Worm (Caenorhabditis elegans): ENCODE data around the gene hacl-1.

hacl-1 gene

DNA sequence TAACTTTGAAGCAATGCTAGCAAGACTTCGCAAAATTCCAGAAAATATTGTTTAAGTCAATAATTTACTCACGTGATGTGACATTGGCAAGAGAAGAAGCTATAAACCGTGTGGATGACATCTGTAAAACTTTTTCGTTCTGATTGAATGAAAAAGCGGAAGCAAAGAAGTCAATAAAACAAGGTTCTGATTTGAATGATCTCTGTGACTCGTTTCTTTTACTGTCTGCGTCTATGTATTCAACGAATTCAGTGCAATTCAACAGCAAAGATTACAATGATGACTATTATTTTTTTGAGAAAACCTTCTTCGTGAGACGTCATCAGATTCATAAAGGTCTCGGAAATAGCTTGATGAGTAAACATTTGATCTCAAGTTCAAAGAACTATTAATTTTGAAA is at the start of gene hacl-1 (continued):
- TF ChIP-seq snu-23 (GFP tag; optimal IDR thresholded peaks at IDR 0.05) (peak; percentile 30), nhr-12 (tag; optimal IDR thresholded peaks at IDR 0.05) (no peak), lir-3 (tag; optimal IDR thresholded peaks at IDR 0.05; ENCODE audit: poor library complexity) (no peak), unc-62 (GFP tag; optimal IDR thresholded peaks at IDR 0.05) (no peak), zag-1 (tag; optimal IDR thresholded peaks at IDR 0.05) (no peak), pax-3 (tag; optimal IDR thresholded peaks at IDR 0.05) (no peak), nhr-19 (GFP tag; conservative IDR thresholded peaks at IDR 0.05) (peak; percentile 49), sptf-1 (tag; optimal IDR thresholded peaks at IDR 0.05) (no peak), nhr-11 (tag; optimal IDR thresholded peaks at IDR 0.05) (no peak), fos-1 (tag; optimal IDR thresholded peaks at IDR 0.05) (no peak), ceh-82 (tag; optimal IDR thresholded peaks at IDR 0.05) (no peak), ces-1 (GFP tag; optimal IDR thresholded peaks at IDR 0.05) (no peak), jun-1 (tag; optimal IDR thresholded peaks at IDR 0.05) (no peak), nhr-85 (tag) (peak; percentile 87), nhr-28 (tag; optimal IDR thresholded peaks at IDR 0.05) (no peak), mef-2 (tag; optimal IDR thresholded peaks at IDR 0.05) (no peak), skn-1 (tag; optimal IDR thresholded peaks at IDR 0.05) (peak; percentile 31), grh-1 (GFP tag; IDR thresholded peaks at IDR 0.05) (no peak), sox-4 (tag; optimal IDR thresholded peaks at IDR 0.05) (no peak), dpl-1 (GFP tag; optimal IDR thresholded peaks at IDR 0.05) (peak in 1 of 3 experiments; percentile 9), hlh-17 (GFP tag; optimal IDR thresholded peaks at IDR 0.05; ENCODE audit: borderline replicate concordance) (no peak), elt-3 (tag; optimal IDR thresholded peaks at IDR 0.05) (peak in 1 of 6 experiments; percentile 21), ceh-90 (tag; optimal IDR thresholded peaks at IDR 0.05) (no peak), C16A3.4 (tag; optimal IDR thresholded peaks at IDR 0.05) (no peak), nhr-71 (tag; optimal IDR thresholded peaks at IDR 0.05) (peak; percentile 74), blmp-1 (tag; optimal IDR thresholded peaks at IDR 0.05) (peak; percentile 44), vab-15 (tag; optimal IDR thresholded peaks at IDR 0.05) (no peak), lin-39 (tag; optimal IDR thresholded peaks at IDR 0.05) (no peak), nhr-77 (tag; optimal IDR thresholded peaks at IDR 0.05) (no peak), egl-13 (tag; optimal IDR thresholded peaks at IDR 0.05) (no peak), tbx-2 (tag; optimal IDR thresholded peaks at IDR 0.05) (no peak)

DNA sequence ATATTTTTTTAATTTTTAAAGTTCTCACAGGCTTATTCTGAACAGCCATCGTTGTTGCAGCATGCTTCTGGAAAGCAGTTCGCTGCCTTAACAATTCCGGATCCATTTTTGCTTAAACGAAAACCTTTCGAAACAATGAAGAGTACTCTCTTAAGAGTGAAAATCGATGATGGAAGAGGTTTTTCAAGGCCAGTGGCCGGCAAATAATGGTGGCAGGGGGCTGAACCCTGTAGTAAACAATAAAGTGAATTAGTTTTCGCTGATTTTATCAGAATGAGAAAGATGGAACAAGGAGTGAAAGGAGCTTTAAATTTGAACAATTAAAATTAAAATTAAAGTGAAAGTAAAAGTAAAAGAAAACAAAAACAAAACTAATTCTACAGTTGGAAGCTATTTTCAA is 49.6 kb upstream of the hacl-1 start, which contains the start of gene gtf-2E2:
TSS of gene gtf-2E2 (minus strand) at position 111 of the 400 bp plus-strand sequence.
- TF ChIP-seq efl-1 (optimal IDR thresholded peaks at IDR 0.05) (peak; percentile 15 to 36), efl-1 (GFP tag; optimal IDR thresholded peaks at IDR 0.05 in 1 of 2) (peak in 1 of 2 experiments; percentile 29), egl-13 (tag; optimal IDR thresholded peaks at IDR 0.05) (no peak), nhr-90 (tag; optimal IDR thresholded peaks at IDR 0.05; ENCODE audit: poor library complexity) (no peak), mep-1 (tag; optimal IDR thresholded peaks at IDR 0.05) (peak; percentile 69), isw-1 (GFP tag; IDR thresholded peaks at IDR 0.05) (no peak), lsy-2 (tag; optimal IDR thresholded peaks at IDR 0.05) (peak in 1 of 2 experiments; percentile 46), swsn-7 (tag; optimal IDR thresholded peaks at IDR 0.05) (peak; percentile 4), efl-3 (GFP tag; optimal IDR thresholded peaks at IDR 0.05) (no peak), ztf-4 (tag; optimal IDR thresholded peaks at IDR 0.05) (no peak), rnt-1 (tag; optimal IDR thresholded peaks at IDR 0.05) (peak; percentile 63), dpl-1 (GFP tag; optimal IDR thresholded peaks at IDR 0.05) (peak in 1 of 3 experiments; percentile 24), lin-13 (GFP tag; optimal IDR thresholded peaks at IDR 0.05) (no peak), dsc-1 (tag; optimal IDR thresholded peaks at IDR 0.05) (no peak), nhr-71 (tag; optimal IDR thresholded peaks at IDR 0.05) (peak; percentile 25), tbx-2 (tag; optimal IDR thresholded peaks at IDR 0.05) (no peak), skn-1 (tag; optimal IDR thresholded peaks at IDR 0.05) (peak; percentile 18), ceh-82 (tag; optimal IDR thresholded peaks at IDR 0.05) (peak in 1 of 3 experiments; percentile 35), fos-1 (tag; optimal IDR thresholded peaks at IDR 0.05) (no peak), lin-14 (GFP tag; optimal IDR thresholded peaks at IDR 0.05) (peak; percentile 46), grh-1 (GFP tag; IDR thresholded peaks at IDR 0.05) (no peak), ets-5 (GFP tag; IDR thresholded peaks at IDR 0.05) (no peak), zip-4 (GFP tag; optimal IDR thresholded peaks at IDR 0.05) (no peak), nhr-19 (GFP tag; conservative IDR thresholded peaks at IDR 0.05) (no peak), pqm-1 (tag; optimal IDR thresholded peaks at IDR 0.05) (no peak), ceh-90 (tag; optimal IDR thresholded peaks at IDR 0.05) (peak; percentile 22), ceh-63 (GFP tag; optimal IDR thresholded peaks at IDR 0.05) (no peak), nhr-20 (tag; optimal IDR thresholded peaks at IDR 0.05) (peak; percentile 9), lin-35 (GFP tag; optimal IDR thresholded peaks at IDR 0.05) (peak; percentile 3 to 28), blmp-1 (tag; optimal IDR thresholded peaks at IDR 0.05) (peak; percentile 91), ces-1 (GFP tag; optimal IDR thresholded peaks at IDR 0.05) (no peak), snu-23 (GFP tag; optimal IDR thresholded peaks at IDR 0.05) (peak; percentile 40), sptf-1 (tag; optimal IDR thresholded peaks at IDR 0.05) (no peak), unc-98 (GFP tag; IDR thresholded peaks at IDR 0.05) (no peak)
